Worm (Caenorhabditis elegans): ENCODE data around the gene fbxc-28.
"Not testable (repeated sequence)": the region's sequence is repeated elsewhere in the genome, so short reads cannot be mapped to it uniquely, and the experiment has no call there.

The fbxc-28 gene

DNA sequence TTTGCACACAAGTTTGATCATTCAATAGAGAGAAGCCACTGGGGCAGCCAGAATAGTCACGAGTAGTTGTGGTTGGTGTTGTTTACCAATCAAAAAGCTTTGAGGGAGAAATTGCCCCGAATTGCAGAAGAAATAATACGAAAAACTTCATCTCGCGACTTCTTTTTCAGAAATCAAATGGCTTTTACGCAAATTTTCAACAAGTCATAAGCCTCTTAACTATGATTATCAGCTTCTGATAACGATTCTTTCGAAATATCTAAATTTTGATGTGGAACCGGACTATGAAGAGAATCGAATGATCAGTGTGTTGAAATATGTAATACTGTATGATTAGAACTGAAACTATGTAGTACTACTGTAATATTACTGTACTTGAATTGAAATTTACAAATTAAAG is 3.3 kb upstream of the fbxc-28 start:
- TF ChIP-seq W03F9.2 (tag; optimal IDR thresholded peaks at IDR 0.05): no peak
- TF ChIP-seq dao-5 (tag; optimal IDR thresholded peaks at IDR 0.05): no peak
- no peak for TF ChIP-seq him-1 (tag; optimal IDR thresholded peaks at IDR 0.05)

DNA sequence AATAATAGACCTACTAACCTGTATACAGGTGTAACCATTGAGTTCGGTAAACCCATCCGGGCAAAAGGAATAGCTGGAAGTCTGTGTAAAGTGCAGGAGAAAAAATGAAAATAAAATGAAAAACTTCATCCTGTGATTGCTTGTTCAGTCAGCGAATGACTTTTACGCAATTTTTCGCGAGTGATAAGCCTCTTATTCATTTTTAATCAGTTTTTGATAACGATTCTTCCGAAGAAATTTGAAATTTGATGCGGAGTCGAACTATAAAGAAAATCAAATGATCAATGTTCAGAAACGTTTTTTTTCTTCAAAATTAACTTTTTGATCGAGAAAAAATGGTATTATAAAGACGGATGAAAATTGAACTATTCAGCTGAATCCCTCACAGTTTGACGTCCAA is 843 bp upstream of the fbxc-28 start:
- TF ChIP-seq dao-5 (tag; optimal IDR thresholded peaks at IDR 0.05): no peak
- TF ChIP-seq him-1 (tag; optimal IDR thresholded peaks at IDR 0.05): no peak
- no peak for TF ChIP-seq W03F9.2 (tag; optimal IDR thresholded peaks at IDR 0.05)

DNA sequence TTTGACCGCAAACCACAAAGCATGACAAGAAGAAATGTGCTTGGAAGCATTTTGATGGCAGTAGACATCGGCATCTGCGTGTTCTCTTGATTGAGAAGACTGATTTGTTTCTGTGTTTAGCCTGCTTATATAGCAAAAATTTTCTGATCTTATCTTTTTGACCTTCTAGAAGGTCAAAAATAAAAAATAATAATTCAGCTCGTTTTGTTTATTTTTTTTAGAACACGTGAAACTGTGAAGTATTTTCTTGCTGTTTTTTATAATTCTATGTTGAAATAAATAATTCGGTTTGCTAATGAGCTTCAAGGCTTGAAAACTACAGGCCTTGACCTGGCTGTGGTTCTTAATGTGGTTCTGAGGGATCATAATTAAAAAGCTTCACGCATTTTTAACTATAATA is 3.7 kb downstream of the fbxc-28 start, which contains the start of gene R07C3.13:
Gene R07C3.13 (minus strand): TSS at position 101 of the 400 bp plus-strand sequence.
- TF ChIP-seq W03F9.2 (tag; optimal IDR thresholded peaks at IDR 0.05) (no peak), him-1 (tag; optimal IDR thresholded peaks at IDR 0.05) (no peak), dao-5 (tag; optimal IDR thresholded peaks at IDR 0.05) (no peak)

DNA sequence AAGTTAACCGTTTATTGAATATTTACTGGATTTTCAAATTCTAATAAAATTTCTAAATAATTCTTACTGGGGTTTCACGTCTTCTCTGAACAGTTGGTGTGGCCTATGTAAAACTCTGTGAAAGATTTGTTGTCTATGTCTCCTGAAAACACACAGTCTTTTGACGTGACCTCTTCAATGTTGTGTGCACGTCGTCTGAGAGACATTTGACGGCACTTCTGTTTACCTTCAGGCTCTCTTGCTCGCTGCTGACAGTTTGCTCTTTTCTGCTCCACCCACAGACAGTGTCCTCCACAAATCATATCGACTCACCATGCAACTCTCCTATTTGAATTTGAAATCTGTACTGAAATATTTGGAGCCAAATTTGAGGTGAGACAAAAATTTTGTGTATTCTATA is 7.2 kb downstream of the fbxc-28 start, which contains the start of gene fbxc-34:
Gene fbxc-34 (plus strand): TSS at position 301 of the 400 bp plus-strand sequence.
- not testable (repeated sequence) for TF ChIP-seq dao-5, him-1, W03F9.2 (tag; optimal IDR thresholded peaks at IDR 0.05)

DNA sequence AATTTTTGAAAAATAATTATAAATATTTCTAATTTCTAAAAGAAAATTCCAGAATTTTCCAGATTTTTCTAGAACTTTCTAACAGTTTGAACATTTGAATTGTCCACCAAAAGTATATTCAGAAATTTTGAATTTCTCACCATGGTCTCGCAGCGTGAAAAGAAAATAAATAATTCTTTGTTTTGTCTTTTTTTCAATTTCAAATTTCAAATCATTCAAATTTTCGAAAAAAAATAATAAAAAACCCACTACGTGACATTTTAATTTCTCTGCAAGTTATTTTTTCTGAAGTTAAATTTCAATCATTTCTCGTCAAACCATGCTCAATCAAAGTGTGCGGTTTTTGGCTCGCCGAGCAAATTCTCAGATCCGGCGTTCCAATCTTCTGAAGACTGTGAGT is 9.1 kb downstream of the fbxc-28 start, which contains the start of gene acs-15:
Gene acs-15 (plus strand): TSS at position 301 of the 400 bp plus-strand sequence.
- TF ChIP-seq W03F9.2 (tag; optimal IDR thresholded peaks at IDR 0.05) (no peak), dao-5 (tag; optimal IDR thresholded peaks at IDR 0.05) (no peak), him-1 (tag; optimal IDR thresholded peaks at IDR 0.05) (no peak)

DNA sequence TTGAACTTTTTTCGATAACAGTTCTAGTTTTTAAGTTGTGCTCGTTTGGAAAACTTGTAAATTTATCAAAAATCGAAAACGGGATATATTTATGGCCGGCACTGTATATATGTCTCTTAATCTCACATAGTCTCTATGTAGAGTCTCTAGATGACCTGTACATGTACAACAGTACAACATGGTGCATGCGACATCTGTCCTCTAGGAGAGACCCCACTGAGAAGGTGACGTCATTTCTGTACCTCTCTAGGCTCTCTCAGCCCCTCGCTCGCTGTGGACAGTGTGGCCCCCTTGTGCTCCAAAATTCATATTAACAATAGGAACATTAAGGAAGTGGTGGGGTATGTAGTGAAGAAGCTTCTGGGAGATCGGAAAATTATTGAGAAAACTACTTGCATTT is 13.6 kb downstream of the fbxc-28 start:
- no peak for TF ChIP-seq dao-5 (tag; optimal IDR thresholded peaks at IDR 0.05)
- TF ChIP-seq him-1 (tag; optimal IDR thresholded peaks at IDR 0.05): no peak
- no peak for TF ChIP-seq W03F9.2 (tag; optimal IDR thresholded peaks at IDR 0.05)

DNA sequence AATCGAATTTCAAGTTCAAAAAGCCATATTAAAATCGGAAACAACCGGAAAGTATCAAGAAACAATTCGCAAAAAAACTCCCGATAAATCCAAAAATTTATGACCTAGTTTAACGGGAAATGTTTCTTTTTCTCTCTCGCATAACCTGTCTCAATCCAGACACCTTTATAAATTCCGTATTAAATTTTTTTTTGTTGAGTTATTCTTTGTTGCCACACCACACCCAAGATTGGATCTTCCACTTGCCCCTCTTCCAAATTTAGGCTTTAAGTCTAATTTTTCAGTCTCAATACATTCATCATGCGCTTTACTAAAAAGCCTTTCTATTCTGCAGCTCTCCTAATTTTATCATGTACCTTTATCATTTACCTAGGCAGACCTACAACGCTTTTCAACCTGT is 14.9 kb downstream of the fbxc-28 start, which contains the start of gene R07C3.3:
Gene R07C3.3 (plus strand): TSS at position 301 of the 400 bp plus-strand sequence.
- no peak for TF ChIP-seq him-1 (tag; optimal IDR thresholded peaks at IDR 0.05)
- no peak for TF ChIP-seq dao-5 (tag; optimal IDR thresholded peaks at IDR 0.05)
- TF ChIP-seq W03F9.2 (tag; optimal IDR thresholded peaks at IDR 0.05): no peak

DNA sequence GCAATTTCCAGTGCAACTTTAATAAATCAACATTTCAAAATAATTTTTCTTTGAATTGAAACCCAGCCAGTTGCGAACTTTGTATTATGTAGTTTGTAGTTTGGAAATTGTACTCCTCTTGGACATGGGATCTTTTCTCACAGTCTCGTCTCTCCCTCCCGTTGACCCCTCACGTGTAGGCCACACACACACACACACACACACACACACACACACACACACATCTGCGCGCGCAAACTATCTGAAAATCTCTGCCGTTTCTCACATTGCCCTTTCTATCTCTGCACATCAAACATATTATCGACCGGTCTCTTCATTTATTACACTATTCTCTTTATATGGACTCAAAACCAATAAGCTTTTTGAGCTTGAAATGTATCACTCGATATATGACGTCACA is 17.2 kb downstream of the fbxc-28 start, which contains the start of gene fbxc-36:
Gene fbxc-36 (plus strand): TSS at position 205 of the 400 bp plus-strand sequence.
- no peak for TF ChIP-seq dao-5 (tag; optimal IDR thresholded peaks at IDR 0.05)
- TF ChIP-seq him-1 (tag; optimal IDR thresholded peaks at IDR 0.05): no peak
- no peak for TF ChIP-seq W03F9.2 (tag; optimal IDR thresholded peaks at IDR 0.05)

DNA sequence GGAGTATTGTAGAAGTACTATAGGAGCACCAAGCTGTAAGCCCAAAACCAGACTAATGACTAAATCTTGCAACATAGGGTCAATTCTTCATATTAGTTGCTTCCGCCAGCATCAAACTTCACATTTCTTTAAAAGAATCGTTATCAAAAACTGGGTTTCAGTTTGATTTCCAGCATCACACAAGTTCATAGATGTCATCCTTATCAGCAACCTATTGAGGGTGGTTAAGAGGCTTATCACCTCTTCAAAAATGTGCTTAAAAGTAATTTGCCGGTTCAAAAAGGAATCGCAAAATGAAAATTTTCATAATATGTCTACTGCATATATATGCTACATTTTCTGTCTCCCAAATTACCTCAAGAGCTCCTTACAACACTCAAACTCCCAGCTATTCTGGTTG is 20.2 kb downstream of the fbxc-28 start, which contains the start of gene clec-43:
Gene clec-43 (plus strand): TSS at position 294 of the 400 bp plus-strand sequence.
- TF ChIP-seq him-1 (tag; optimal IDR thresholded peaks at IDR 0.05) (no peak), W03F9.2 (tag; optimal IDR thresholded peaks at IDR 0.05) (no peak), dao-5 (tag; optimal IDR thresholded peaks at IDR 0.05) (no peak)

DNA sequence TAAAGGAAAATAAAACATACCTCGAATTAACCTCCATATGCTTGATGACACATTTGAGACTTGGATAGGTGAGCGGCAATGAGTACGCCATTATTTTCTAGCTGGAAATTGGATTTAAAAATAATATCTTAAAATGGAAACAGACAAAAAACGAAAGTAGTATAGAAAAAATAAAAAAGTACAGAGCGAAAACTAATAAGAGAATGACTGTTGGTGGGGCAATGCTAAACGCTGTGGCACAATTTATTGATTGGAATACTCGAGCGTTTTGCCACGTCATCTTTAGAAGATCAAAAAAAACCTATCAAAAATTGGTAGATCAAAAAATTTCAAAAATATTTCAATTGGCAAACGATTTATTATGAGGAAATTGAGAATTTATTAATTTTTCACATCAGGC is 24.5 kb downstream of the fbxc-28 start, which contains the start of gene fbxc-32:
Gene fbxc-32 (minus strand): TSS at position 101 of the 400 bp plus-strand sequence.
- TF ChIP-seq him-1 (tag; optimal IDR thresholded peaks at IDR 0.05): no peak
- TF ChIP-seq dao-5 (tag; optimal IDR thresholded peaks at IDR 0.05): no peak
- no peak for TF ChIP-seq W03F9.2 (tag; optimal IDR thresholded peaks at IDR 0.05)

DNA sequence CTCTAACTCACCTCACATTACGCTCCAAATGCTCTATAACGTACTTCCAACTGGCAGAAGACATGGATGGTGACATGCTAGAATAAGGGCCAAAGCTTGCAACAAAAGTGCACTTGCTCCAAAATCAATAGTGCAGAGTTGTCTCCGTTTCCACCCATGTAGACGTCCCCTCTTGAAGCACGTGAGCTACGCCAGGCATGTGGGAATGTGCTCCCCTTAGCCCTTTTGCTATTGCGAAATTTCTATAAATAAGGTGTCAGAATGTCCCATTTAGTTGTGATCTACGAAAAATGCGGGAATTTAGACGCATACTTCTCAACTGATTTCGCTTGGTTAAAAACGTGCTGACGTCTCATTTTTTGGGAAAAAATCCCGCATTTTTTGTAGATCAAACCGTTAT is 26.8 kb downstream of the fbxc-28 start:
- TF ChIP-seq W03F9.2 (tag; optimal IDR thresholded peaks at IDR 0.05): no peak
- TF ChIP-seq dao-5 (tag; optimal IDR thresholded peaks at IDR 0.05): no peak
- no peak for TF ChIP-seq him-1 (tag; optimal IDR thresholded peaks at IDR 0.05)

DNA sequence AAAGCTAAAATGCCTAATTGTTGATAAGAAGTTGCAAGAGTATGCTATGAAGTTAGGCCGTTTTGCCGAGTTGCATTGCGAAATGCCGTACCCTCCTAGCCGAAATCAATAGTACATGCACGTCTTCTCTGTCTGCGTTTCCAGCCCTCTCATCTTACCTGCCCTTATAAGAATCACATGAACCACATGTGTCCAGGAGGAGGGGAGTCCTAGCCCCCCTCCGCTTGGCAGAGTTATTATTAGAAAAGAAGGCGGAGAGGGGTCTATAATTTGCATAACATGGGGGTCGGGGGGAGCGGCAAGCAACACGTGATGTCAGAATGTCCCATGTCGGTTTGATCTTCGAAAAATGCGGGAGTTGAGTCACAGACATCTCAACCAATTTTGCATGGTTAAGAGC is 29.4 kb downstream of the fbxc-28 start:
- TF ChIP-seq him-1 (tag; optimal IDR thresholded peaks at IDR 0.05): no peak
- no peak for TF ChIP-seq dao-5 (tag; optimal IDR thresholded peaks at IDR 0.05)
- no peak for TF ChIP-seq W03F9.2 (tag; optimal IDR thresholded peaks at IDR 0.05)

DNA sequence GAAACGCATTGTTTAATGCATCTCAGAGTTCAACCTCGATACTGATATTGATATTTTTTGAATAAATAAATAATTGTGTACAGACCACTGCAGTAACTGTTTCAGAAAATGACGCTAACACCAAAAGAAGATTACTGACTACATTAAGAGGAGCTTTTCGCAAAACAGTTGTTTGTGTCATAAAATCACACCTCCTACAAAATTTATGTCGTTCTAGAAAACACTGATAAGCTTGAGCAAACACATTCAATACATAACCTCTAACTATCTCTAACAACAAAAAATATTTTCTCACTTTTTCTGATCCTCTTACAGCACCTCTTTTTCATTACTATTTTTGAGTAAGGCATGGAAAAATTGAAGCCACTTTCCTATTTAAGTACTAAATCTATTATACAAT is 31.0 kb downstream of the fbxc-28 start, which contains the start of gene fbxc-7:
Gene fbxc-7 (plus strand): TSS at position 301 of the 400 bp plus-strand sequence.
- not testable (repeated sequence) for TF ChIP-seq dao-5, him-1, W03F9.2 (tag; optimal IDR thresholded peaks at IDR 0.05)

DNA sequence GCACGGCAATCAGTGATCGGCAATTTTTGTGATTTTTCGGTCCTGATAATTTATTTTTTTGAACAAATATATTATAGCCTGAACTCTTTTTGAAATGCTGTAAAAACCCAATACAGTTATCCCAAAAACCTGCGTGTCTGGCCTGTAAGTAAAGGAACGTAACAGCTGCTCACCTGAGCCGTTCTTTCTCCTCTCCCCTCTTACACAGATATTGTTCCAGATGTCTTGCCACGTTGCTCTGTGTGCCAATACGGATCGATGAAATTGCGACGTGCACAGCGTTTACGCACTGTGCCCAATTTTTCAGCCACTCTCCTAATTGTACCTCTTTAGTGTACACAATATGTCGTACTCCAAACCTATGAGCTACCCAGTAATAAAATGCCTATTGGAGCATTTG is 35.0 kb downstream of the fbxc-28 start, which contains the start of gene sdz-4:
Gene sdz-4 (plus strand): TSS at position 301 of the 400 bp plus-strand sequence.
- no peak for TF ChIP-seq him-1 (tag; optimal IDR thresholded peaks at IDR 0.05)
- TF ChIP-seq dao-5 (tag; optimal IDR thresholded peaks at IDR 0.05): no peak
- TF ChIP-seq W03F9.2 (tag; optimal IDR thresholded peaks at IDR 0.05): no peak

DNA sequence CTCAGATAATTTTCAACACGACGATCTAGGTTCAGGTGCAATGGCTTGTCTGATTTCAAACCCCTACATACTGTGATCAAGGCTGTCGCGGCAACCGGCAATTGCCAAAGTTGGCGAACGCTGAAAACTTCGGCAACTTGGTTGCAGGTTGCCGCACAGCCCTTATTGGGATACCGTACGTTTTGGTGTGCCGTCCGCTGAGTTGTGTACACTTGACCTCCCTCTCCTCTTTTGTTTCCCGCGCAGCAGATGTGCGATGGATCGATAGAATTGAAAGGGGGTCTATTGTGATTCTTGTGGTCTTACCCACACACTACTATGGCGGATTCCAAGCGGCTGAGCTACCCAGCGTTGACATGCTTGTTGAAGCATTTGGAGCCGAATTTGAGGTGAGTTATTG is 36.6 kb downstream of the fbxc-28 start, which contains the start of the genes C32B5.18 and C32B5.7:
Gene C32B5.18 (plus strand): TSS at position 301 of the 400 bp plus-strand sequence.
Gene C32B5.7 (plus strand): TSS at position 311 of the 400 bp plus-strand sequence.
- TF ChIP-seq dao-5 (tag; optimal IDR thresholded peaks at IDR 0.05): no peak
- no peak for TF ChIP-seq him-1 (tag; optimal IDR thresholded peaks at IDR 0.05)

All from whole organism, L4/young adult.